Fruit fly (Drosophila melanogaster) whole organism, embryonic: ENCODE results near the gene CG32712.
A peak's percentile ranks its signal among the peaks of the same experiment; 100 is the strongest.

ENCODE experiments used
- B-H1 ChIP-seq: fragments of 200-800 bp; sonication (Bioruptor generic); IDR thresholded peaks from 3 replicates; pipeline ENCODE4 v1.3.6; 2022; ENCODE audit warnings: missing biosample characterization, missing genetic modification characterization
- Bgb ChIP-seq: fragments of 200-800 bp; sonication (Bioruptor generic); IDR thresholded peaks from 2 replicates; pipeline ENCODE4 v1.3.6; 2022; ENCODE audit warnings: missing biosample characterization, missing genetic modification characterization; ENCODE audit not compliant: partially characterized antibody
- CG11504 ChIP-seq: fragments of 200-800 bp; sonication (Bioruptor generic); optimal IDR thresholded peaks from 3 replicates; lab custom pipeline; 2019; ENCODE audit warnings: missing biosample characterization, mild to moderate bottlenecking, missing genetic modification characterization, moderate library complexity
- CG17328 ChIP-seq: fragments of 200-800 bp; sonication (Bioruptor generic); IDR thresholded peaks from 2 replicates; pipeline ENCODE4 v1.3.6; 2022; ENCODE audit warnings: missing biosample characterization, missing genetic modification characterization
- CG17612 ChIP-seq: fragments of 200-800 bp; sonication (Bioruptor generic); IDR thresholded peaks from 2 replicates; pipeline ENCODE4 v1.3.6; 2022; ENCODE audit warnings: missing biosample characterization, missing genetic modification characterization
- CG18476 ChIP-seq: fragments of 200-800 bp; sonication (Bioruptor generic); optimal IDR thresholded peaks from 2 replicates; lab custom pipeline; 2016; ENCODE audit warnings: missing biosample characterization, mild to moderate bottlenecking, missing genetic modification characterization
- CG2678 ChIP-seq: fragments of 200-800 bp; sonication (Bioruptor generic); optimal IDR thresholded peaks from 3 replicates; lab custom pipeline; 2019; ENCODE audit warnings: missing biosample characterization, mild to moderate bottlenecking, missing genetic modification characterization, moderate library complexity
- CG30403 ChIP-seq: fragments of 200-800 bp; sonication (Bioruptor generic); optimal IDR thresholded peaks from 3 replicates; lab custom pipeline; 2016; ENCODE audit warnings: missing biosample characterization, missing genetic modification characterization
- CG5245 ChIP-seq: fragments of 200-800 bp; sonication (Bioruptor generic); optimal IDR thresholded peaks from 3 replicates; lab custom pipeline; 2016; ENCODE audit warnings: missing biosample characterization, missing genetic modification characterization
- CG6813 ChIP-seq: fragments of 200-800 bp; sonication (Bioruptor generic); optimal IDR thresholded peaks from 2 replicates; lab custom pipeline; 2017; ENCODE audit warnings: missing biosample characterization, missing genetic modification characterization, mild to moderate bottlenecking, moderate library complexity, missing genetic modification reagents
- CG7556 ChIP-seq: fragments of 200-800 bp; sonication (Bioruptor generic); optimal IDR thresholded peaks from 2 replicates; lab custom pipeline; 2017; ENCODE audit warnings: missing biosample characterization, mild to moderate bottlenecking, missing genetic modification characterization
- CG7839 ChIP-seq: fragments of 200-800 bp; sonication (Bioruptor generic); optimal IDR thresholded peaks from 3 replicates; lab custom pipeline; 2018; ENCODE audit warnings: missing biosample characterization, mild to moderate bottlenecking, missing genetic modification characterization, moderate library complexity
- CG9932 ChIP-seq: fragments of 200-800 bp; sonication (Bioruptor generic); IDR thresholded peaks from 2 replicates; pipeline ENCODE4 v1.3.6; 2022; ENCODE audit warnings: missing biosample characterization, missing genetic modification characterization
- D19A ChIP-seq: fragments of 200-800 bp; optimal IDR thresholded peaks from 3 replicates; lab custom pipeline; 2019; ENCODE audit warnings: missing biosample characterization, mild to moderate bottlenecking, missing genetic modification characterization, moderate library complexity
- Dbx ChIP-seq: fragments of 200-800 bp; sonication (Bioruptor generic); IDR thresholded peaks from 3 replicates; pipeline ENCODE4 v1.3.6; 2022; ENCODE audit warnings: missing biosample characterization, missing genetic modification characterization
- Dll ChIP-seq: fragments of 200-800 bp; sonication (Bioruptor generic); IDR thresholded peaks from 4 replicates; pipeline ENCODE4 v1.3.6; 2022; ENCODE audit warnings: missing biosample characterization, missing genetic modification characterization; ENCODE audit not compliant: partially characterized antibody
- E2f2 ChIP-seq: fragments of 200-800 bp; sonication (Bioruptor generic); IDR thresholded peaks from 2 replicates; pipeline ENCODE4 v1.3.6; 2022; ENCODE audit warnings: missing biosample characterization, missing genetic modification characterization
- GATAe ChIP-seq: fragments of 200-800 bp; sonication (Bioruptor generic); conservative IDR thresholded peaks from 2 replicates; pipeline ENCODE4 v1.3.6; 2022; ENCODE audit warnings: missing biosample characterization, missing genetic modification characterization
- HHEX ChIP-seq: fragments of 200-800 bp; sonication (Bioruptor generic); optimal IDR thresholded peaks from 3 replicates; lab custom pipeline; 2017; ENCODE audit warnings: missing biosample characterization, mild to moderate bottlenecking, missing genetic modification characterization, missing genetic modification reagents
- HLH4C ChIP-seq: fragments of 200-800 bp; sonication (Bioruptor generic); IDR thresholded peaks from 3 replicates; pipeline ENCODE4 v1.3.6; 2022; ENCODE audit warnings: missing biosample characterization, missing genetic modification characterization; ENCODE audit not compliant: partially characterized antibody
- HLH54F ChIP-seq: fragments of 200-800 bp; sonication (Bioruptor generic); optimal IDR thresholded peaks from 3 replicates; lab custom pipeline; 2016; ENCODE audit warnings: missing biosample characterization, missing genetic modification characterization
- Hr3 ChIP-seq: fragments of 200-800 bp; sonication (Bioruptor generic); optimal IDR thresholded peaks from 3 replicates; lab custom pipeline; 2016; ENCODE audit warnings: missing biosample characterization, missing genetic modification characterization
- Hr78 ChIP-seq, 2 experiments: fragments of 200-800 bp in 1 of 2; fragments of >200 bp in 1 of 2; sonication (Bioruptor generic) in 1 of 2; optimal IDR thresholded peaks; 2 replicates each; lab custom pipeline; 2017 to 2019; ENCODE audit warnings: missing biosample characterization in 2 of 2, missing genetic modification characterization in 2 of 2, mild to moderate bottlenecking in 1 of 2, moderate library complexity in 1 of 2
- Mad ChIP-seq: fragments of 200-800 bp; sonication (Bioruptor generic); optimal IDR thresholded peaks from 2 replicates; lab custom pipeline; 2016; ENCODE audit warnings: missing biosample characterization, missing genetic modification characterization
- Med ChIP-seq: fragments of 200-800 bp; sonication (Bioruptor generic); peaks from one replicate; lab custom pipeline; 2016; ENCODE audit warnings: missing biosample characterization, missing genetic modification characterization, mild to moderate bottlenecking, inconsistent platforms, moderate library complexity
- Opbp ChIP-seq: fragments of 200-800 bp; sonication (Bioruptor generic); IDR thresholded peaks from 3 replicates; pipeline ENCODE4 v1.3.6; 2022; ENCODE audit warnings: missing biosample characterization, missing genetic modification characterization; ENCODE audit not compliant: partially characterized antibody
- Ravus ChIP-seq: fragments of 200-800 bp; sonication (Bioruptor generic); IDR thresholded peaks from 2 replicates; pipeline ENCODE4 v1.3.6; 2022; ENCODE audit warnings: missing biosample characterization, missing genetic modification characterization
- Sry-β ChIP-seq: fragments of 200-800 bp; sonication (Bioruptor generic); optimal IDR thresholded peaks from 2 replicates; lab custom pipeline; 2018; ENCODE audit warnings: missing biosample characterization, mild to moderate bottlenecking, missing genetic modification characterization, moderate library complexity
- YL-1 ChIP-seq: fragments of 200-800 bp; sonication (Bioruptor generic); optimal IDR thresholded peaks from 3 replicates; lab custom pipeline; 2017; ENCODE audit warnings: missing biosample characterization, mild to moderate bottlenecking, missing genetic modification characterization
- bbx ChIP-seq: fragments of 200-800 bp; sonication (Bioruptor generic); IDR thresholded peaks from 2 replicates; pipeline ENCODE4 v1.3.6; 2022; ENCODE audit warnings: missing biosample characterization, missing genetic modification characterization; ENCODE audit not compliant: partially characterized antibody
- chinmo ChIP-seq: fragments of 200-800 bp; sonication (Bioruptor generic); IDR thresholded peaks from 4 replicates; pipeline ENCODE4 v1.3.6; 2022; ENCODE audit warnings: missing biosample characterization, missing genetic modification characterization; ENCODE audit not compliant: partially characterized antibody
- crol ChIP-seq: fragments of 200-800 bp; sonication (Bioruptor generic); IDR thresholded peaks from 2 replicates; pipeline ENCODE4 v1.3.6; 2022; ENCODE audit warnings: missing biosample characterization, missing genetic modification characterization
- dpn ChIP-seq, 2 experiments: fragments of 200-800 bp; sonication (Bioruptor generic); optimal IDR thresholded peaks; 3 replicates each; lab custom pipeline; 2016; ENCODE audit warnings: missing biosample characterization in 2 of 2, missing genetic modification characterization in 2 of 2
- gem ChIP-seq: fragments of 200-800 bp; sonication (Bioruptor generic); optimal IDR thresholded peaks from 2 replicates; lab custom pipeline; 2019; ENCODE audit warnings: missing biosample characterization, mild to moderate bottlenecking, missing genetic modification characterization, moderate library complexity
- grn ChIP-seq: fragments of 200-800 bp; sonication (Bioruptor generic); optimal IDR thresholded peaks from 3 replicates; lab custom pipeline; 2017; ENCODE audit warnings: missing biosample characterization, missing genetic modification characterization
- gro ChIP-seq: fragments of 200-800 bp; sonication (Bioruptor generic); optimal IDR thresholded peaks from 2 replicates; lab custom pipeline; 2016; ENCODE audit warnings: missing biosample characterization, missing genetic modification characterization
- kay ChIP-seq: fragments of 200-800 bp; sonication (Bioruptor generic); optimal IDR thresholded peaks from 2 replicates; lab custom pipeline; 2016; ENCODE audit warnings: missing biosample characterization, missing genetic modification characterization
- lab ChIP-seq: fragments of 200-800 bp; sonication (Bioruptor generic); optimal IDR thresholded peaks from 3 replicates; lab custom pipeline; 2017; ENCODE audit warnings: missing biosample characterization, missing genetic modification characterization, mild to moderate bottlenecking, moderate library complexity, missing genetic modification reagents
- lilli ChIP-seq: fragments of 200-800 bp; sonication (Bioruptor generic); optimal IDR thresholded peaks from 3 replicates; lab custom pipeline; 2016; ENCODE audit warnings: missing biosample characterization, missing genetic modification characterization
- maf-S ChIP-seq: fragments of 200-800 bp; sonication (Bioruptor generic); optimal IDR thresholded peaks from 2 replicates; lab custom pipeline; 2016; ENCODE audit warnings: missing biosample characterization, missing genetic modification characterization
- row ChIP-seq: fragments of 200-800 bp; sonication (Bioruptor generic); IDR thresholded peaks from 3 replicates; pipeline ENCODE4 v1.3.6; 2022; ENCODE audit warnings: missing biosample characterization, missing genetic modification characterization
- sd ChIP-seq: fragments of 200-800 bp; sonication (Bioruptor generic); optimal IDR thresholded peaks from 3 replicates; lab custom pipeline; 2018; ENCODE audit warnings: missing biosample characterization, mild to moderate bottlenecking, missing genetic modification characterization, moderate library complexity
- sens ChIP-seq: fragments of 200-800 bp; sonication (Bioruptor generic); peaks from one replicate; lab custom pipeline; 2016; ENCODE audit warnings: missing biosample characterization, missing genetic modification characterization
- so ChIP-seq: fragments of 200-800 bp; sonication (Bioruptor generic); IDR thresholded peaks from 3 replicates; pipeline ENCODE4 v1.3.6; 2022; ENCODE audit warnings: missing biosample characterization, missing genetic modification characterization
- sr ChIP-seq: fragments of 200-800 bp; sonication (Bioruptor generic); IDR thresholded peaks from 3 replicates; pipeline ENCODE4 v1.3.6; 2022; ENCODE audit warnings: missing biosample characterization, missing genetic modification characterization
- sug ChIP-seq: fragments of 200-800 bp; optimal IDR thresholded peaks from 2 replicates; lab custom pipeline; 2019; ENCODE audit warnings: missing biosample characterization, mild to moderate bottlenecking, missing genetic modification characterization, moderate library complexity
- tna ChIP-seq: fragments of 200-800 bp; sonication (Bioruptor generic); IDR thresholded peaks from 2 replicates; pipeline ENCODE4 v1.3.6; 2022; ENCODE audit warnings: missing biosample characterization, missing genetic modification characterization; ENCODE audit not compliant: partially characterized antibody
- ttk ChIP-seq: fragments of 200-800 bp; sonication (Bioruptor generic); IDR thresholded peaks from 2 replicates; pipeline ENCODE4 v2.1.2; 2022; ENCODE audit warnings: missing biosample characterization, missing genetic modification characterization

Gene CG32712

dm6 chrX:8452163-8452562 lies 18.6 kb upstream of the CG32712 start (continued):
- TF ChIP-seq tna (GFP tag; lab: Robert Waterston, UW) (peak; percentile 100), CG17328 (GFP tag; lab: Robert Waterston, UW) (no peak), crol (no peak), B-H1 (GFP tag; lab: Robert Waterston, UW) (no peak), Dll (peak; percentile 92), HLH54F (no peak), CG6813 (GFP tag; lab: Kevin White, UChicago) (no peak), HLH4C (GFP tag; lab: Robert Waterston, UW) (peak; percentile 100), E2f2 (GFP tag; lab: Robert Waterston, UW) (no peak), CG5245 (GFP tag; lab: Kevin White, UChicago) (no peak), Mad (GFP tag; lab: Kevin White, UChicago) (no peak), CG7556 (GFP tag; lab: Kevin White, UChicago) (no peak), CG30403 (GFP tag; lab: Kevin White, UChicago) (no peak), HHEX (no peak), YL-1 (no peak), Bgb (GFP tag; lab: Robert Waterston, UW) (peak; percentile 95), bbx (peak; percentile 61; the same call in 1 of the 2 replicates)

dm6 chrX:8450214-8450904 lies 16.8 kb upstream of the CG32712 start:
- TF ChIP-seq kay (GFP tag; lab: Kevin White, UChicago) (peak; percentile 35), crol (peak; percentile 73), gem (tag; lab: Kevin White, UChicago) (peak; percentile 27), sd (tag; lab: Kevin White, UChicago) (peak; percentile 78), Opbp (GFP tag; lab: Robert Waterston, UW) (no peak), sug (no peak), Hr3 (GFP tag; lab: Kevin White, UChicago) (no peak), CG17612 (GFP tag; lab: Robert Waterston, UW) (no peak), CG2678 (tag; lab: Kevin White, UChicago) (peak; percentile 24), lab (GFP tag; lab: Kevin White, UChicago) (peak; percentile 8), gro (GFP tag; lab: Kevin White, UChicago) (no peak), chinmo (peak; percentile 70; the same call in 2 of the 4 replicates), GATAe (GFP tag; lab: Robert Waterston, UW) (peak; percentile 64), ttk (no peak), CG7839 (tag; lab: Kevin White, UChicago) (peak; percentile 12), so (GFP tag; lab: Robert Waterston, UW) (no peak), Med (GFP tag; lab: Kevin White, UChicago) (peak; percentile 21), row (peak; percentile 48; the same call in 2 of the 3 replicates), CG18476 (GFP tag; lab: Kevin White, UChicago) (no peak), grn (GFP tag; lab: Kevin White, UChicago) (peak; percentile 75), Ravus (GFP tag; lab: Robert Waterston, UW) (no peak), E2f2 (GFP tag; lab: Robert Waterston, UW) (0 out of 2 replicates have a peak, but pooled peaks have one; percentile 17), lilli (GFP tag; lab: Kevin White, UChicago) (peak; percentile 4), Dbx (GFP tag; lab: Robert Waterston, UW) (no peak), maf-S (no peak), sr (GFP tag; lab: Robert Waterston, UW) (peak; percentile 43; the same call in 1 of the 3 replicates), dpn (GFP tag; optimal IDR thresholded peaks at IDR 0.05; lab: Kevin White, UChicago) (no peak), CG9932 (GFP tag; lab: Robert Waterston, UW) (0 out of 2 replicates have a peak, but pooled peaks have one; percentile 18), CG11504 (tag; lab: Kevin White, UChicago) (peak; percentile 24), Sry-β (GFP tag; lab: Kevin White, UChicago) (no peak), D19A (tag; lab: Kevin White, UChicago) (peak; percentile 85), Hr78 (GFP tag; optimal IDR thresholded peaks at IDR 0.05; lab: Kevin White, UChicago) (no peak), sens (no peak)
